Worm (Caenorhabditis elegans) whole organism, midembryonic: ENCODE data around the gene srw-39.

ENCODE experiments used
- T22C8.4 ChIP-seq: fragments of 200-800 bp; sonication (Bioruptor generic); IDR thresholded peaks from 2 replicates; pipeline ENCODE4 v1.3.6; 2022; ENCODE audit warnings: missing genetic modification characterization, missing compliant biosample characterization
- cog-1 ChIP-seq: sonication (generic microtip); optimal IDR thresholded peaks from 2 replicates; lab custom pipeline; 2016; ENCODE audit warnings: missing genetic modification characterization, missing compliant biosample characterization
- flt-1 ChIP-seq: fragments of 200-800 bp; sonication (Bioruptor generic); IDR thresholded peaks from 2 replicates; pipeline ENCODE4 v1.3.6; 2022; ENCODE audit warnings: missing genetic modification characterization, missing compliant biosample characterization
- ref-1 ChIP-seq: fragments of 200-800 bp; sonication (Bioruptor generic); conservative IDR thresholded peaks from 2 replicates; pipeline ENCODE4 v1.3.6; 2022; ENCODE audit warnings: missing genetic modification reagents, missing genetic modification characterization, missing compliant biosample characterization
- tab-1 ChIP-seq: fragments of 200-800 bp; sonication (Bioruptor generic); IDR thresholded peaks from 2 replicates; pipeline ENCODE4 v1.3.6; 2022; ENCODE audit warnings: missing genetic modification characterization, missing compliant biosample characterization
- ztf-23 ChIP-seq: fragments of 200-800 bp; sonication (Bioruptor generic); IDR thresholded peaks from 2 replicates; pipeline ENCODE4 v1.3.6; 2022; ENCODE audit warnings: missing genetic modification reagents, missing genetic modification characterization, missing compliant biosample characterization
- ztf-29 ChIP-seq: fragments of 200-800 bp; sonication (Bioruptor generic); IDR thresholded peaks from 2 replicates; pipeline ENCODE4 v1.3.6; 2022; ENCODE audit warnings: missing genetic modification reagents, missing genetic modification characterization, missing compliant biosample characterization

- TF ChIP-seq ref-1 (GFP tag; lab: Robert Waterston, UW) (no peak), T22C8.4 (no peak), flt-1 (GFP tag; lab: Robert Waterston, UW) (no peak), ztf-23 (GFP tag; lab: Robert Waterston, UW) (no peak), cog-1 (tag; lab: Kevin White, UChicago) (no peak), ztf-29 (GFP tag; lab: Robert Waterston, UW) (no peak), tab-1 (GFP tag; lab: Robert Waterston, UW) (no peak)
Measured at ce11 chrV:20171941-20172340, at the start of gene srw-39.
